Fruit fly (Drosophila melanogaster): ENCODE data around the gene ergic53.

DNA sequence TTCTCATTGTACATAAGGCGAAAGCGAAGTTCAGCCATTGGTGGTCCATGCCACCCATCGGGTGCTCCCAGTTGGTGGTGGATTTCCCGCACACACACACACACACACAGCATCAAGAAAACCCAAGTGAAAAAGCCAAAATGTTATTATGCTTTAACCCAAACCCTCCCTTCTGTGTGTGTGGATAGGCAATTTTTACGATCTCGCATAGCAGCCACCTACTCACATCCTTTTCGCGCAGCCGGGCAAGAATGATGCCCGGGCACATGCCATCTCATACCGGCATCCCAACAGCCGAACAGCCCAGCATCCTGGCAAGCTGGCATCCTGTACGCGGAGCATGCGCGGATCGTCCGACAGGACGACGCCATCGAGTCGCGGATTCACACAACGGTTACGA lies 22.2 kb downstream of the ergic53 start:
- TF ChIP-seq CG8478 (optimal IDR thresholded peaks at IDR 0.05), result no peak
- TF ChIP-seq CTCF (optimal IDR thresholded peaks at IDR 0.05), result no peak

Measured in S2 (cell line).